Fruit fly (Drosophila melanogaster) whole organism, pupa: ENCODE data around the gene CG32772.

Experiments
- CG10348 ChIP-seq: fragments of 200-800 bp; sonication (Bioruptor generic); IDR thresholded peaks from 2 replicates; pipeline ENCODE4 v1.3.6; 2022; ENCODE audit warnings: missing biosample characterization, missing genetic modification characterization
- D1 ChIP-seq: fragments of 200-800 bp; sonication (Bioruptor generic); optimal IDR thresholded peaks from 2 replicates; lab custom pipeline; 2018; ENCODE audit warnings: missing biosample characterization, mild to moderate bottlenecking, missing genetic modification characterization, moderate library complexity
- Pif1B ChIP-seq: fragments of 200-800 bp; sonication (Bioruptor generic); optimal IDR thresholded peaks from 3 replicates; lab custom pipeline; 2016; ENCODE audit warnings: missing biosample characterization, missing genetic modification characterization

dm6 chrX:4918228-4919022, 9.5 kb downstream of the CG32772 start, which contains the start of the genes CG4041 and Hgsnat:
- TF ChIP-seq CG10348 (no peak), D1 (tag; lab: Kevin White, UChicago) (no peak), Pif1B (GFP tag; lab: Kevin White, UChicago) (no peak)
